Worm (Caenorhabditis elegans): ENCODE results near the gene srh-299.
A peak's percentile ranks its signal among the peaks of the same experiment; 100 is the strongest.

The srh-299 gene

DNA sequence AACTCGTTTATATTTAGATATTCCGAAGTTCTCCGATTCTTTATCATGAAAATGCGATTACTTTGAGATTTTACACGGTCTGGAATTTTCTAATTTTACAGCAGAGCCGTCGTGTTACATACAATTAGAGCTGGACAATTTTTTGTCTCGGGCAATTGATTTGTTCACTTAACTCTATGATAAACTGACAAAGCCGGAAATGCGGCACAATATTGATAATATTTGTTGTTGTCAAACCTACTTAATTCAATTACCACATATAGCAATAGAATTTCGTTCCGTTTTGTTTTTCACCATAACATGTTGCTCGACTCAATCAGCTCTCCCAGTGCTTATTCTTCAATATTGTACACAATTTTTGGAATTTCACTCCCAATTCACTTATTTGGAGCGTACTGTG lies at the start of gene srh-299:
Gene srh-299 (plus strand): TSS at position 301 of the 400 bp plus-strand sequence.
- no peak for TF ChIP-seq ceh-43 (GFP tag; optimal IDR thresholded peaks at IDR 0.05)
- TF ChIP-seq nhr-28 (tag; optimal IDR thresholded peaks at IDR 0.05), result no peak
- no peak for TF ChIP-seq M03D4.4 (tag; optimal IDR thresholded peaks at IDR 0.05)
- TF ChIP-seq cnd-1 (tag; optimal IDR thresholded peaks at IDR 0.05), result no peak
- no peak for TF ChIP-seq sem-2 (GFP tag; optimal IDR thresholded peaks at IDR 0.05)
- TF ChIP-seq bed-3 (GFP tag; optimal IDR thresholded peaks at IDR 0.05), result no peak
- TF ChIP-seq mep-1 (tag; optimal IDR thresholded peaks at IDR 0.05), result no peak
- no peak for TF ChIP-seq tbx-8 (GFP tag; optimal IDR thresholded peaks at IDR 0.05)
- no peak for TF ChIP-seq unc-62 (GFP tag; optimal IDR thresholded peaks at IDR 0.05)
- TF ChIP-seq elt-3 (tag; optimal IDR thresholded peaks at IDR 0.05), result no peak
- TF ChIP-seq ham-2 (GFP tag; optimal IDR thresholded peaks at IDR 0.05), result no peak
- no peak for TF ChIP-seq pha-4 (tag; optimal IDR thresholded peaks at IDR 0.05)

DNA sequence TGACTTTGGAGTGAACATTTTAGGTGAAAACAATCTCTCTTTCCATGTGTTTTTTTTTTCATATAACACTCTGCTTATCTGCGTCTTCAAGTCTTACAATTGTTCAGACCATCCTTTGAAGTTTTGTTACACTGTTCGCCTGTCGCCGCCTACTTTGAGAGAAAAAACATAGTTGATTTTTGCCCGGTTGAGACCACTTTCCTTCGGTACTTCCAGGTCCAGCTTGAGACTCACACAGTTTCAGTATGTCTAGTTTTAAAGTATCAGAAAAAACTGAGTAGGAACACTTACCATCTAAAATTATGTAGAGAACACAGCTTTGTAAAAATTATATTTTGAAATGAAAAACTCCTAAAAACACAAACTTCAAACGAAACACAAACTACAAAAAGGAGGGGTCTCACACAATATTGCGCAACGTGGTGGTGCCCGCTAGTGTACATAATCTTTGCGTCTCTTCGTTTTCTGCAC lies 47.1 kb upstream of the srh-299 start, which contains the start of the genes fbxa-69 and F54B8.4:
Gene fbxa-69 (minus strand): TSS at position 10 of the 471 bp plus-strand sequence.
Gene F54B8.4 (plus strand): TSS at position 421 of the 471 bp plus-strand sequence.
- TF ChIP-seq nhr-2 (tag; optimal IDR thresholded peaks at IDR 0.05) (no peak), zip-8 (tag; optimal IDR thresholded peaks at IDR 0.05) (peak; percentile 19), cnd-1 (tag; optimal IDR thresholded peaks at IDR 0.05) (no peak), lin-32 (GFP tag; optimal IDR thresholded peaks at IDR 0.05) (no peak), ztf-11 (tag; optimal IDR thresholded peaks at IDR 0.05) (no peak), mab-5 (tag; optimal IDR thresholded peaks at IDR 0.05) (no peak)

DNA sequence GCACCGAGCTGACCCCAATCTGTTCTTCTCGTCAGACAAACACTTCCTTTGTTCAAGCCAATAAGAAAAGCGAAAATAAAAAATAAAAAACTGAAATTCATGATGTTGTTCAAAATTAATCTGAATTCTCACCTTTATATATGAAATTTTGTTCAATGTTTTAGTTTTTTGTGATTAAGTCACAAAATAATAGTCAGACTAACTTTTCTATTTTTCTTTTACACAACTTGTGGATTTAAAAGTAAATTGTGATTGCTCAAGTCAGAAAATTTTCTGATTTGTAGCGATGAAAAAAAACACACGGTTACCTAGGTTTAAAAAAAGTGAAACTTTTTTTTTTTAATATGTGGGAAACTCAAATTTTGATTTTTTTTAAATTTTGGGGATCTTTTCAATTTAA lies 45.4 kb upstream of the srh-299 start, which contains the start of gene abf-3:
Gene abf-3 (minus strand): TSS at position 101 of the 400 bp plus-strand sequence.
- TF ChIP-seq ceh-43 (GFP tag; optimal IDR thresholded peaks at IDR 0.05) (no peak), pha-4 (tag; optimal IDR thresholded peaks at IDR 0.05) (no peak), lin-13 (tag; optimal IDR thresholded peaks at IDR 0.05) (no peak), hlh-1 (tag; optimal IDR thresholded peaks at IDR 0.05) (no peak)

DNA sequence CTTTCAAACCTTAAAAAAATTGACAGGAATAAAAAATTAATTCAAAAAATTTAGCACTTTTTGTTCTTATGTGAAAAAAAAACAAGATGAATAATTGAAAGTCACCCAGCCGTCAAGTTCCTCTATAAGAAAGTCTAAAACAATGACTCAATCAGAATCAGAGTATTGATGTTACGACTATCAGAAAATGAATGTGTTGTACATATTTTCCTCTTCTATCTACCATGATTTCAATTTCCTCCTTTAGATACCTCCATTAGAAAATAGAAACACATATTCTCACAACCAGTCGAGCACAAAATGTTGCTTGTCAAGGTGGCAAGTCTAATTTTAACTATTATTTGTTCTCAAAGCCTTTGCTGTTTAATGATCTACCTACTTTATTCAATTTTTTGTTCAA lies 43.2 kb upstream of the srh-299 start, which contains the start of gene srbc-48:
Gene srbc-48 (plus strand): TSS at position 301 of the 400 bp plus-strand sequence.
- TF ChIP-seq snpc-4 (tag; optimal IDR thresholded peaks at IDR 0.05) (no peak), nhr-2 (tag; optimal IDR thresholded peaks at IDR 0.05) (no peak), cnd-1 (tag; optimal IDR thresholded peaks at IDR 0.05) (no peak), lsy-2 (tag; optimal IDR thresholded peaks at IDR 0.05) (no peak), hlh-1 (tag; optimal IDR thresholded peaks at IDR 0.05) (no peak), ces-1 (GFP tag; optimal IDR thresholded peaks at IDR 0.05) (no peak), elt-3 (tag; optimal IDR thresholded peaks at IDR 0.05) (no peak), unc-62 (GFP tag; optimal IDR thresholded peaks at IDR 0.05) (no peak), mep-1 (tag; optimal IDR thresholded peaks at IDR 0.05) (no peak), flh-1 (GFP tag; optimal IDR thresholded peaks at IDR 0.05) (no peak), nhr-28 (tag; optimal IDR thresholded peaks at IDR 0.05) (no peak), nhr-12 (tag; optimal IDR thresholded peaks at IDR 0.05) (no peak)

DNA sequence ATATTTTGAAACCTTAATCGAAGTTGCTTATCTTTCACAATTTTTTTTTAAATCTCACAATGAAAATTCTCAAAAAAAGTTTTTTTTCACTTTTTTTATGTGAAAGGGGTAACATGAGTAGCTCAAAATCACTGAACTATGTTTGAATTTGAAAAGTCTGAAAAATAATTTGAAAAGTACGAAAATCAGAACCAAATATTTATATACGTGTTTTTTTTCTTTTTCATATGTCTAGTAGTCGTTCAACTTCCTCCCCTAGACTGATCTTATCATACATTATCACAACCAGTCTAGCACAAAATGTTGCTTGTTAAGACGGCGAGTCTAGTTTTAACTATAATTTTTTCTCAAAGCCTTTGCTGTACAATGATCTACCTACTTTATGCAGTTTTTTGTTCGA lies 41.7 kb upstream of the srh-299 start, which contains the start of gene srbc-49:
Gene srbc-49 (plus strand): TSS at position 301 of the 400 bp plus-strand sequence.
- TF ChIP-seq nhr-28 (tag; optimal IDR thresholded peaks at IDR 0.05) (no peak), cnd-1 (tag; optimal IDR thresholded peaks at IDR 0.05) (no peak), unc-39 (tag; optimal IDR thresholded peaks at IDR 0.05) (no peak), ces-1 (GFP tag; optimal IDR thresholded peaks at IDR 0.05) (no peak), lin-32 (GFP tag; optimal IDR thresholded peaks at IDR 0.05) (no peak), unc-120 (tag; optimal IDR thresholded peaks at IDR 0.05; ENCODE audit: poor library complexity, severe bottlenecking) (no peak), mep-1 (tag; optimal IDR thresholded peaks at IDR 0.05) (no peak), lsy-2 (tag; optimal IDR thresholded peaks at IDR 0.05) (no peak), elt-1 (tag; optimal IDR thresholded peaks at IDR 0.05; ENCODE audit: borderline replicate concordance, insufficient read depth) (no peak), ceh-39 (tag; optimal IDR thresholded peaks at IDR 0.05) (no peak), ceh-83 (GFP tag; optimal IDR thresholded peaks at IDR 0.05) (no peak), bed-3 (GFP tag; optimal IDR thresholded peaks at IDR 0.05) (no peak), nhr-2 (tag; optimal IDR thresholded peaks at IDR 0.05) (no peak), snpc-4 (tag; optimal IDR thresholded peaks at IDR 0.05) (no peak), sem-2 (GFP tag; optimal IDR thresholded peaks at IDR 0.05) (no peak), zip-8 (tag; optimal IDR thresholded peaks at IDR 0.05) (no peak), sptf-1 (tag; optimal IDR thresholded peaks at IDR 0.05) (no peak), unc-62 (GFP tag; optimal IDR thresholded peaks at IDR 0.05) (no peak), nhr-237 (tag; optimal IDR thresholded peaks at IDR 0.05) (no peak)
